Fruit fly (Drosophila melanogaster) whole organism, embryonic: ENCODE measurements around the gene MED25.

Source experiments
- Adf1 ChIP-seq: fragments of 200-800 bp; sonication (Bioruptor generic); IDR thresholded peaks from 2 replicates; pipeline ENCODE4 v1.3.6; 2022; ENCODE audit warnings: missing biosample characterization, missing genetic modification characterization
- Asciz ChIP-seq: fragments of 200-800 bp; sonication (Bioruptor generic); optimal IDR thresholded peaks from 2 replicates; lab custom pipeline; 2017; ENCODE audit warnings: missing biosample characterization, mild to moderate bottlenecking, missing genetic modification characterization, missing genetic modification reagents
- Bdp1 ChIP-seq: fragments of 200-800 bp; sonication (Bioruptor generic); optimal IDR thresholded peaks from 3 replicates; lab custom pipeline; 2016; ENCODE audit warnings: missing biosample characterization, missing genetic modification characterization
- C15 ChIP-seq: fragments of 200-800 bp; sonication (Bioruptor generic); IDR thresholded peaks from 3 replicates; pipeline ENCODE4 v1.3.6; 2022; ENCODE audit warnings: missing biosample characterization, missing genetic modification characterization
- CG10654 ChIP-seq: fragments of 200-800 bp; sonication (Bioruptor generic); optimal IDR thresholded peaks from 2 replicates; lab custom pipeline; 2016; ENCODE audit warnings: missing biosample characterization, missing genetic modification characterization
- CG11085 ChIP-seq: fragments of 200-800 bp; sonication (Bioruptor generic); IDR thresholded peaks from 2 replicates; pipeline ENCODE4 v1.3.6; 2022; ENCODE audit warnings: missing biosample characterization, missing genetic modification characterization
- CG11696 ChIP-seq: fragments of 200-800 bp; sonication (Bioruptor generic); IDR thresholded peaks from 2 replicates; pipeline ENCODE4 v1.3.6; 2022; ENCODE audit warnings: missing biosample characterization, missing genetic modification characterization
- CG12236 ChIP-seq: fragments of 200-800 bp; sonication (Bioruptor generic); optimal IDR thresholded peaks from 2 replicates; lab custom pipeline; 2016; ENCODE audit warnings: missing biosample characterization, missing genetic modification characterization
- CG13123 ChIP-seq: fragments of 200-800 bp; sonication (Bioruptor generic); optimal IDR thresholded peaks from 2 replicates; lab custom pipeline; 2016; ENCODE audit warnings: missing biosample characterization, missing genetic modification characterization
- CG13424 ChIP-seq: fragments of 200-800 bp; sonication (Bioruptor generic); optimal IDR thresholded peaks from 2 replicates; lab custom pipeline; 2019; ENCODE audit warnings: missing biosample characterization, mild to moderate bottlenecking, missing genetic modification characterization, moderate library complexity
- CG14710 ChIP-seq: fragments of 200-800 bp; sonication (Bioruptor generic); optimal IDR thresholded peaks from 3 replicates; lab custom pipeline; 2019; ENCODE audit warnings: missing biosample characterization, mild to moderate bottlenecking, missing genetic modification characterization, moderate library complexity
- CG14965 ChIP-seq: fragments of 200-800 bp; sonication (Bioruptor generic); optimal IDR thresholded peaks from 2 replicates; lab custom pipeline; 2016; ENCODE audit warnings: missing biosample characterization, missing genetic modification characterization, borderline replicate concordance
- CG1647 ChIP-seq: fragments of 200-800 bp; sonication (Bioruptor generic); optimal IDR thresholded peaks from 3 replicates; lab custom pipeline; 2016; ENCODE audit warnings: missing biosample characterization, missing genetic modification characterization
- CG17568 ChIP-seq: fragments of 200-800 bp; sonication (Bioruptor generic); optimal IDR thresholded peaks from 2 replicates; lab custom pipeline; 2018; ENCODE audit warnings: missing biosample characterization, mild to moderate bottlenecking, missing genetic modification characterization, moderate library complexity
- CG2202 ChIP-seq: fragments of 200-800 bp; sonication (Bioruptor generic); optimal IDR thresholded peaks from 2 replicates; lab custom pipeline; 2018; ENCODE audit warnings: missing biosample characterization, mild to moderate bottlenecking, missing genetic modification characterization
- CG3163 ChIP-seq: fragments of 200-800 bp; sonication (Bioruptor generic); optimal IDR thresholded peaks from 3 replicates; lab custom pipeline; 2016; ENCODE audit warnings: missing biosample characterization, missing genetic modification characterization
- CG4617 ChIP-seq: fragments of 200-800 bp; sonication (Bioruptor generic); optimal IDR thresholded peaks from 3 replicates; lab custom pipeline; 2016; ENCODE audit warnings: missing biosample characterization, missing genetic modification characterization, borderline replicate concordance
- CG4730 ChIP-seq: fragments of 200-800 bp; sonication (Bioruptor generic); IDR thresholded peaks from 2 replicates; pipeline ENCODE4 v1.3.6; 2022; ENCODE audit warnings: missing biosample characterization, missing genetic modification characterization
- CG6254 ChIP-seq: fragments of 200-800 bp; sonication (Bioruptor generic); optimal IDR thresholded peaks from 3 replicates; lab custom pipeline; 2017; ENCODE audit warnings: mild to moderate bottlenecking, missing biosample characterization, missing genetic modification reagents, missing genetic modification characterization
- CG6683 ChIP-seq: fragments of 200-800 bp; sonication (Bioruptor generic); optimal IDR thresholded peaks from 2 replicates; lab custom pipeline; 2017; ENCODE audit warnings: missing biosample characterization, mild to moderate bottlenecking, missing genetic modification characterization, missing genetic modification reagents
- CG6765 ChIP-seq: fragments of 200-800 bp; sonication (Bioruptor generic); optimal IDR thresholded peaks from 3 replicates; lab custom pipeline; 2017; ENCODE audit warnings: missing biosample characterization, mild to moderate bottlenecking, missing genetic modification characterization
- CG8359 ChIP-seq: fragments of 200-800 bp; sonication (Bioruptor generic); optimal IDR thresholded peaks from 2 replicates; lab custom pipeline; 2017; ENCODE audit warnings: missing biosample characterization, mild to moderate bottlenecking, missing genetic modification characterization, borderline replicate concordance
- CG9437 ChIP-seq: fragments of 200-800 bp; sonication (Bioruptor generic); optimal IDR thresholded peaks from 2 replicates; lab custom pipeline; 2018; ENCODE audit warnings: missing biosample characterization, mild to moderate bottlenecking, missing genetic modification characterization
- CG9797 ChIP-seq: fragments of 200-800 bp; sonication (Bioruptor generic); optimal IDR thresholded peaks from 3 replicates; lab custom pipeline; 2018; ENCODE audit warnings: missing biosample characterization, mild to moderate bottlenecking, missing genetic modification characterization
- CG9932 ChIP-seq: fragments of 200-800 bp; sonication (Bioruptor generic); IDR thresholded peaks from 2 replicates; pipeline ENCODE4 v1.3.6; 2022; ENCODE audit warnings: missing biosample characterization, missing genetic modification characterization
- D ChIP-seq, 2 experiments: fragments of 200-800 bp in 1 of 2; fragments of >200 bp in 1 of 2; sonication (Bioruptor generic) in 1 of 2; optimal IDR thresholded peaks; 2 replicates in 1 of 2; 3 replicates in 1 of 2; lab custom pipeline; 2017; ENCODE audit warnings: mild to moderate bottlenecking in 1 of 2, missing biosample characterization in 1 of 2, missing genetic modification characterization in 1 of 2, missing genetic modification reagents in 1 of 2
- Dip3 ChIP-seq: fragments of 200-800 bp; sonication (Bioruptor generic); optimal IDR thresholded peaks from 3 replicates; lab custom pipeline; 2016; ENCODE audit warnings: missing biosample characterization, missing genetic modification characterization
- E2f1 ChIP-seq: fragments of 200-800 bp; sonication (Bioruptor generic); IDR thresholded peaks from 2 replicates; pipeline ENCODE4 v1.3.6; 2022; ENCODE audit warnings: missing biosample characterization, missing genetic modification characterization
- Fer1 ChIP-seq: fragments of 200-800 bp; sonication (Bioruptor generic); optimal IDR thresholded peaks from 2 replicates; lab custom pipeline; 2017; ENCODE audit warnings: missing biosample characterization, mild to moderate bottlenecking, missing genetic modification characterization
- HmgZ ChIP-seq: fragments of 200-800 bp; sonication (Bioruptor generic); optimal IDR thresholded peaks from 2 replicates; lab custom pipeline; 2018; ENCODE audit warnings: missing biosample characterization, mild to moderate bottlenecking, missing genetic modification characterization
- Med ChIP-seq: fragments of 200-800 bp; sonication (Bioruptor generic); peaks from one replicate; lab custom pipeline; 2016; ENCODE audit warnings: missing biosample characterization, missing genetic modification characterization, mild to moderate bottlenecking, inconsistent platforms, moderate library complexity
- Sry-β ChIP-seq: fragments of 200-800 bp; sonication (Bioruptor generic); optimal IDR thresholded peaks from 2 replicates; lab custom pipeline; 2018; ENCODE audit warnings: missing biosample characterization, mild to moderate bottlenecking, missing genetic modification characterization, moderate library complexity
- Xbp1 ChIP-seq: fragments of 200-800 bp; sonication (Bioruptor generic); optimal IDR thresholded peaks from 3 replicates; lab custom pipeline; 2016; ENCODE audit warnings: missing biosample characterization, mild to moderate bottlenecking, missing genetic modification characterization
- Xrp1 ChIP-seq: fragments of 200-800 bp; sonication (Bioruptor generic); IDR thresholded peaks from 2 replicates; pipeline ENCODE4 v1.3.6; 2022; ENCODE audit warnings: missing biosample characterization, missing genetic modification characterization
- btn ChIP-seq: fragments of 200-800 bp; sonication (Bioruptor generic); optimal IDR thresholded peaks from 2 replicates; lab custom pipeline; 2016; ENCODE audit warnings: missing biosample characterization, missing genetic modification characterization
- crp ChIP-seq, 2 experiments: fragments of 200-800 bp; sonication (Bioruptor generic); optimal IDR thresholded peaks; 2 replicates in 1 of 2; 3 replicates in 1 of 2; lab custom pipeline; 2017; ENCODE audit warnings: missing biosample characterization in 2 of 2, missing genetic modification characterization in 2 of 2, mild to moderate bottlenecking in 1 of 2, moderate library complexity in 1 of 2
- da ChIP-seq: fragments of 200-800 bp; sonication (Bioruptor generic); optimal IDR thresholded peaks from 2 replicates; lab custom pipeline; 2016; ENCODE audit warnings: missing biosample characterization, missing genetic modification characterization
- dan ChIP-seq: fragments of 200-800 bp; sonication (Bioruptor generic); IDR thresholded peaks from 2 replicates; pipeline ENCODE4 v1.3.6; 2022; ENCODE audit warnings: missing biosample characterization, missing genetic modification characterization
- ewg ChIP-seq: fragments of 200-800 bp; sonication (Bioruptor generic); optimal IDR thresholded peaks from 3 replicates; lab custom pipeline; 2017; ENCODE audit warnings: mild to moderate bottlenecking, missing biosample characterization, missing genetic modification reagents, missing genetic modification characterization
- fd3F ChIP-seq: fragments of 200-800 bp; sonication (Bioruptor generic); optimal IDR thresholded peaks from 2 replicates; lab custom pipeline; 2018; ENCODE audit warnings: missing biosample characterization, mild to moderate bottlenecking, missing genetic modification characterization, moderate library complexity
- gcm ChIP-seq: fragments of 200-800 bp; sonication (Bioruptor generic); optimal IDR thresholded peaks from 2 replicates; lab custom pipeline; 2019; ENCODE audit warnings: missing biosample characterization, mild to moderate bottlenecking, missing genetic modification characterization, moderate library complexity
- hb ChIP-seq: fragments of 200-800 bp; sonication (Bioruptor generic); IDR thresholded peaks from 3 replicates; pipeline ENCODE4 v1.3.6; 2022; ENCODE audit warnings: missing biosample characterization, missing genetic modification characterization; ENCODE audit not compliant: partially characterized antibody
- lov ChIP-seq, 2 experiments: fragments of 200-800 bp in 1 of 2; fragments of >200 bp in 1 of 2; sonication (Bioruptor generic) in 1 of 2; IDR thresholded peaks in 1 of 2; optimal IDR thresholded peaks in 1 of 2; 2 replicates in 1 of 2; 3 replicates in 1 of 2; pipeline versions ENCODE4 v1.3.6 to Lab custom; 2017 to 2022; ENCODE audit warnings: missing biosample characterization in 1 of 2, missing genetic modification characterization in 1 of 2
- pros ChIP-seq: fragments of 200-800 bp; sonication (Bioruptor generic); optimal IDR thresholded peaks from 3 replicates; lab custom pipeline; 2019; ENCODE audit warnings: missing biosample characterization, mild to moderate bottlenecking, missing genetic modification characterization, moderate library complexity
- psq ChIP-seq: fragments of 200-800 bp; sonication (Bioruptor generic); optimal IDR thresholded peaks from 2 replicates; lab custom pipeline; 2017; ENCODE audit warnings: missing biosample characterization, missing genetic modification characterization
- sim ChIP-seq: fragments of 200-800 bp; sonication (Bioruptor generic); IDR thresholded peaks from 2 replicates; pipeline ENCODE4 v1.3.6; 2022; ENCODE audit warnings: missing biosample characterization, missing genetic modification characterization
- slbo ChIP-seq: fragments of 200-800 bp; sonication (Bioruptor generic); IDR thresholded peaks from 2 replicates; pipeline ENCODE4 v1.3.6; 2022; ENCODE audit warnings: missing biosample characterization, missing genetic modification characterization
- sqz ChIP-seq: fragments of 200-800 bp; sonication (Bioruptor generic); optimal IDR thresholded peaks from 3 replicates; lab custom pipeline; 2018; ENCODE audit warnings: missing biosample characterization, mild to moderate bottlenecking, missing genetic modification characterization

Gene MED25

dm6 chr3R:20031043-20031763 lies 22.5 kb downstream of the MED25 start, which contains the start of gene trem (continued):
- TF ChIP-seq Dip3 (GFP tag; lab: Kevin White, UChicago) = peak; percentile 60
- peak; percentile 18 for TF ChIP-seq HmgZ (tag; lab: Kevin White, UChicago)
- TF ChIP-seq gcm (GFP tag; lab: Kevin White, UChicago) = no peak
- TF ChIP-seq CG4730 (GFP tag; lab: Robert Waterston, UW) = no peak; the same call in none of the 2 replicates
- peak; percentile 78 for TF ChIP-seq Med (GFP tag; lab: Kevin White, UChicago)
- peak; percentile 91 for TF ChIP-seq slbo (GFP tag; lab: Robert Waterston, UW)
- TF ChIP-seq CG6254 (GFP tag; lab: Kevin White, UChicago) = no peak
- no peak for TF ChIP-seq pros (GFP tag; lab: Kevin White, UChicago)
- TF ChIP-seq CG1647 (GFP tag; lab: Kevin White, UChicago) = no peak
- TF ChIP-seq CG13123 = peak; percentile 37
- TF ChIP-seq da (GFP tag; lab: Kevin White, UChicago) = no peak
- TF ChIP-seq psq (GFP tag; lab: Kevin White, UChicago) = peak; percentile 61
- peak; percentile 39 for TF ChIP-seq Bdp1 (GFP tag; lab: Kevin White, UChicago)
- TF ChIP-seq Adf1 (GFP tag; lab: Robert Waterston, UW) = no peak
- peak; percentile 1 for TF ChIP-seq CG8359
- peak; percentile 63 for TF ChIP-seq CG10654 (GFP tag; lab: Kevin White, UChicago)
- peak; percentile 81 for TF ChIP-seq CG9437 (GFP tag; lab: Kevin White, UChicago)
- no peak for TF ChIP-seq CG9797
- peak; percentile 83 for TF ChIP-seq CG14710 (tag; lab: Kevin White, UChicago)
- TF ChIP-seq Sry-β = no peak
- TF ChIP-seq D (optimal IDR thresholded peaks at IDR 0.05; lab: Kevin White, UChicago) = no peak
- peak; percentile 61 for TF ChIP-seq D (GFP tag; optimal IDR thresholded peaks at IDR 0.05; lab: Kevin White, UChicago)
- TF ChIP-seq CG14965 (GFP tag; lab: Kevin White, UChicago) = no peak
- peak; percentile 67 for TF ChIP-seq fd3F (GFP tag; lab: Kevin White, UChicago)
- TF ChIP-seq sim (GFP tag; lab: Robert Waterston, UW) = no peak
- no peak for TF ChIP-seq dan (GFP tag; lab: Robert Waterston, UW)
- TF ChIP-seq crp (GFP tag; optimal IDR thresholded peaks at IDR 0.05; lab: Kevin White, UChicago) = peak in 1 of 2 experiments; percentile 69
- peak; percentile 8 for TF ChIP-seq Fer1 (GFP tag; lab: Kevin White, UChicago)
- no peak; the same call in 1 of the 2 replicates for TF ChIP-seq Xrp1 (GFP tag; lab: Robert Waterston, UW)
- no peak for TF ChIP-seq CG17568 (GFP tag; lab: Kevin White, UChicago)
- no peak for TF ChIP-seq C15 (GFP tag; lab: Robert Waterston, UW)
- TF ChIP-seq CG3163 (GFP tag; lab: Kevin White, UChicago) = no peak
- TF ChIP-seq CG4617 (GFP tag; lab: Kevin White, UChicago) = peak; percentile 21
- no peak for TF ChIP-seq CG11696 (GFP tag; lab: Robert Waterston, UW)
- peak; percentile 67 for TF ChIP-seq E2f1
- no peak for TF ChIP-seq CG12236 (GFP tag; lab: Kevin White, UChicago)
- TF ChIP-seq hb (GFP tag; lab: Robert Waterston, UW) = no peak
- TF ChIP-seq lov (optimal IDR thresholded peaks at IDR 0.05; lab: Kevin White, UChicago) = no peak
- TF ChIP-seq lov (GFP tag; IDR thresholded peaks at IDR 0.05; lab: Robert Waterston, UW) = no peak
- TF ChIP-seq CG9932 (GFP tag; lab: Robert Waterston, UW) = peak; percentile 90
- no peak for TF ChIP-seq sqz
- TF ChIP-seq CG2202 (tag; lab: Kevin White, UChicago) = peak; percentile 28
- peak; percentile 81 for TF ChIP-seq Xbp1
- TF ChIP-seq ewg (GFP tag; lab: Kevin White, UChicago) = peak; percentile 52
- peak; percentile 19 for TF ChIP-seq CG6765 (GFP tag; lab: Kevin White, UChicago)
- TF ChIP-seq CG11085 (GFP tag; lab: Robert Waterston, UW) = peak; percentile 56
- peak; percentile 80 for TF ChIP-seq CG13424 (tag; lab: Kevin White, UChicago)
- no peak for TF ChIP-seq Asciz (GFP tag; lab: Kevin White, UChicago)
- no peak for TF ChIP-seq btn (GFP tag; lab: Kevin White, UChicago)
- peak; percentile 13 for TF ChIP-seq CG6683 (GFP tag; lab: Kevin White, UChicago)
